Worm (Caenorhabditis elegans) whole organism, L4 larva: ENCODE results near the gene srg-41.

Experiments used
- ZK546.5 ChIP-seq, 2 experiments: sonication (generic microtip); optimal IDR thresholded peaks; 2 replicates each; lab custom pipeline; 2017; ENCODE audit warnings: missing biosample characterization in 2 of 2, missing genetic modification characterization in 2 of 2
- nhr-76 ChIP-seq: fragments of 150-350 bp; optimal IDR thresholded peaks from 2 replicates; lab custom pipeline; 2014; ENCODE audit warnings: missing biosample characterization, missing genetic modification characterization
- sdz-12 ChIP-seq: fragments of 200-800 bp; sonication (Bioruptor generic); optimal IDR thresholded peaks from 2 replicates; lab custom pipeline; 2018; ENCODE audit warnings: mild to moderate bottlenecking, missing genetic modification characterization, missing compliant biosample characterization
- snpc-1.2 ChIP-seq: fragments of 200-800 bp; sonication (Bioruptor generic); IDR thresholded peaks from 2 replicates; pipeline ENCODE4 v1.3.6; 2022; ENCODE audit warnings: missing genetic modification reagents, missing genetic modification characterization, missing compliant biosample characterization
- unc-39 ChIP-seq: sonication (generic microtip); optimal IDR thresholded peaks from 2 replicates; lab custom pipeline; 2017; ENCODE audit warnings: missing biosample characterization, missing genetic modification characterization

DNA sequence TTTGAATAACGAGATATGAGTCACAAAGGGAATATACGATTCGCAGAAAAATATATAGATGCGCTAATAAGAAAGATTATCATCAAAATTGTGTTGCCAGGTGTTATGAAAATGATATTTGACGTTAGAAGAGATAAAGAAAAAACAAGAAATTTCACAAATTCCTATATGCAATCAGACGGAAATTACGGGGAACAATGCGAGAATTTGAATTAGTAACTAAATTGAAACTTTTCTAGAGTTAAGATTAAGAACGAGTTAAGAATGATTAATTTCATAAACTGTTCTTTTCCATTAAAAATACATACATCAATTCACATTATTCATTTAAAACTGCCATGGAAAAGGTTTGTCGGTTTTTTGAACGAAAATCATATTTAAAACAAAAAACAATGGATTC lies 34.4 kb upstream of the srg-41 start, which contains the start of gene clc-6:
- TF ChIP-seq snpc-1.2 (GFP tag; lab: Robert Waterston, UW) = no peak
- no peak for TF ChIP-seq sdz-12 (GFP tag; lab: Kevin White, UChicago)
- TF ChIP-seq ZK546.5 (tag; optimal IDR thresholded peaks at IDR 0.05; lab: Kevin White, UChicago) = no peak
- no peak for TF ChIP-seq nhr-76 (tag; lab: Kevin White, UChicago)
- TF ChIP-seq unc-39 (tag; lab: Kevin White, UChicago) = no peak
